Fruit fly (Drosophila melanogaster): Measurements from ENCODE around the gene Tob.

Tob gene

dm6 chrX:16085865-16086592 is 5.3 kb downstream of the Tob start (continued):
- no peak for TF ChIP-seq Hr38 (GFP tag; optimal IDR thresholded peaks at IDR 0.05)
- TF ChIP-seq svp (GFP tag) = no peak
- no peak for TF ChIP-seq eg (GFP tag; IDR thresholded peaks at IDR 0.05)
- no peak for TF ChIP-seq net (GFP tag; optimal IDR thresholded peaks at IDR 0.05)
- no peak for TF ChIP-seq fd85E (GFP tag; optimal IDR thresholded peaks at IDR 0.05)
- TF ChIP-seq CG6854 (GFP tag; optimal IDR thresholded peaks at IDR 0.05) = no peak
- no peak for TF ChIP-seq CG11762 (GFP tag; optimal IDR thresholded peaks at IDR 0.05; ENCODE audit: insufficient read depth)
- no peak for TF ChIP-seq CG7368 (GFP tag; optimal IDR thresholded peaks at IDR 0.05)
- TF ChIP-seq Eip75B (GFP tag; optimal IDR thresholded peaks at IDR 0.05) = peak; percentile 64

dm6 chrX:16082932-16083331 is 8.4 kb downstream of the Tob start, which contains the start of gene CG8958:
TSS of gene CG8958 (plus strand) at chrX:16083232.
- no peak for TF ChIP-seq CG6276 (GFP tag; optimal IDR thresholded peaks at IDR 0.05)
- TF ChIP-seq CG1621 (tag; optimal IDR thresholded peaks at IDR 0.05) = no peak
- no peak for TF ChIP-seq svp (GFP tag)
- no peak for TF ChIP-seq Sox15 (GFP tag; optimal IDR thresholded peaks at IDR 0.05)
- TF ChIP-seq CG3032 (tag; optimal IDR thresholded peaks at IDR 0.05) = no peak
- no peak for TF ChIP-seq CG7368 (GFP tag; optimal IDR thresholded peaks at IDR 0.05)
- TF ChIP-seq OdsH (GFP tag; optimal IDR thresholded peaks at IDR 0.05) = no peak
- TF ChIP-seq Sox14 (GFP tag; optimal IDR thresholded peaks at IDR 0.05) = no peak
- no peak for TF ChIP-seq Smox (GFP tag; optimal IDR thresholded peaks at IDR 0.05)
- TF ChIP-seq Sox102F (GFP tag; optimal IDR thresholded peaks at IDR 0.05) = no peak
- no peak for TF ChIP-seq vri (GFP tag; optimal IDR thresholded peaks at IDR 0.05)
- no peak for TF ChIP-seq CG8632 (GFP tag; optimal IDR thresholded peaks at IDR 0.05)
- TF ChIP-seq CG3919 (GFP tag; optimal IDR thresholded peaks at IDR 0.05) = no peak
- no peak for TF ChIP-seq Eip93F (GFP tag; optimal IDR thresholded peaks at IDR 0.05)
- TF ChIP-seq Ets21C (GFP tag; optimal IDR thresholded peaks at IDR 0.05) = no peak
- TF ChIP-seq Lpt (GFP tag; optimal IDR thresholded peaks at IDR 0.05) = no peak
- TF ChIP-seq spab (GFP tag; optimal IDR thresholded peaks at IDR 0.05) = no peak

dm6 chrX:16073375-16073982 is 17.8 kb downstream of the Tob start, which contains the start of gene Nipsnap:
TSS of gene Nipsnap (minus strand) at chrX:16073568.
- no peak for TF ChIP-seq spab (GFP tag; optimal IDR thresholded peaks at IDR 0.05)
- TF ChIP-seq esn (GFP tag; optimal IDR thresholded peaks at IDR 0.05) = peak; percentile 8
- no peak for TF ChIP-seq Sox15 (GFP tag; optimal IDR thresholded peaks at IDR 0.05)
- TF ChIP-seq dsx (GFP tag; optimal IDR thresholded peaks at IDR 0.05; ENCODE audit: poor library complexity, severe bottlenecking) = peak; percentile 94

DNA sequence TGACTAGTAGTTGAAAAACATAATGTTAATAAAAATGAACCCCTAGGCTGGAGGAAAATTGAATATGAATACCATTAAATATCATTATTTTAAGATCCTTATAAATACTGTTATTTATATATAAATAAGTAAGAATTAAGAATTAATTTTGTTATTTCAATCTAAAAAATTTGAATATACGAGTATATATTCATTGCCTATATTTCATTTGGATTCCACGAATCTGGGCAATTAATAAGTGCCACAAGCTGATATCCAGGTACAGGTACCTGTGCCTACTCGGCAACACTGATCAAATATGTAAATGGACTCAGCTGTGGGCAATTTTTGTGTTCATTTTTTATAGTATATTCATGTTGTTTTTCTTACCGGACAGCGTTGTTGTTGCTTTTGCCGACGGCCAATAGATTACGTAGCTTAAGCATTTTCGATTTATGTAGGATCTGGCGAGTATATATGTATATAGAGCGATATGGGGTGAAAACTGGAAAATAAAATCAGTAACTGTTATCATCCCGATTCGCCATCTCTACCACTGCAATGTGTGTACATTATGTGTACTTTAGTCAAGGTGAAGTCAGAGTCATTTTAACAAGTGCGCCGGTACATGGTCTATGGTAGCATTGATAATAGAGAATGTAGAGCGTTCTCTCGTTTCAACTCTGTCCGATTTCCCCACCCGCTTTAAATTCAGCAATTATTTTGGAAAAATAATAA is 18.5 kb downstream of the Tob start:
- TF ChIP-seq CG34406 (GFP tag; optimal IDR thresholded peaks at IDR 0.05) (no peak), CG3032 (tag; optimal IDR thresholded peaks at IDR 0.05) (peak; percentile 0), CG6276 (GFP tag; optimal IDR thresholded peaks at IDR 0.05) (no peak), CG6854 (GFP tag; optimal IDR thresholded peaks at IDR 0.05) (peak; percentile 19), CG16779 (tag; optimal IDR thresholded peaks at IDR 0.05) (no peak), fkh (GFP tag; optimal IDR thresholded peaks at IDR 0.05) (peak; percentile 36), Ets96B (tag; optimal IDR thresholded peaks at IDR 0.05) (no peak), Eip78C (GFP tag) (peak; percentile 62), CG1621 (tag; optimal IDR thresholded peaks at IDR 0.05) (no peak), lz (GFP tag; optimal IDR thresholded peaks at IDR 0.05) (no peak)

Measured in whole organism, prepupa.